Worm (Caenorhabditis elegans): ENCODE data around the gene nhr-41.

The nhr-41 gene

ce11 chrIV:1443514-1443913 is 57.5 kb downstream of the nhr-41 start:
- TF ChIP-seq ttx-3 (tag; optimal IDR thresholded peaks at IDR 0.05) (no peak), ceh-48 (tag; optimal IDR thresholded peaks at IDR 0.05) (peak; percentile 81)

ce11 chrIV:1443997-1444678 is 58.1 kb downstream of the nhr-41 start:
- TF ChIP-seq ets-4 (tag; optimal IDR thresholded peaks at IDR 0.05) (no peak), tbx-7 (tag; optimal IDR thresholded peaks at IDR 0.05) (no peak), zip-5 (tag; optimal IDR thresholded peaks at IDR 0.05) (no peak), C38D4.7 (GFP tag; optimal IDR thresholded peaks at IDR 0.05) (no peak), mec-3 (tag; optimal IDR thresholded peaks at IDR 0.05; ENCODE audit: borderline replicate concordance) (no peak), ceh-31 (tag; optimal IDR thresholded peaks at IDR 0.05) (no peak), C08G9.2 (tag; optimal IDR thresholded peaks at IDR 0.05) (no peak), fax-1 (tag; optimal IDR thresholded peaks at IDR 0.05) (no peak), che-1 (tag; optimal IDR thresholded peaks at IDR 0.05) (no peak), unc-3 (GFP tag; conservative IDR thresholded peaks at IDR 0.05) (no peak), unc-3 (tag; optimal IDR thresholded peaks at IDR 0.05) (no peak), eyg-1 (tag; optimal IDR thresholded peaks at IDR 0.05) (no peak), ttx-3 (tag; optimal IDR thresholded peaks at IDR 0.05) (no peak), odd-2 (tag; optimal IDR thresholded peaks at IDR 0.05) (no peak), tbx-2 (tag; optimal IDR thresholded peaks at IDR 0.05) (no peak), npax-4 (tag; optimal IDR thresholded peaks at IDR 0.05) (no peak), lin-11 (tag; optimal IDR thresholded peaks at IDR 0.05) (no peak), pha-2 (tag; optimal IDR thresholded peaks at IDR 0.05) (no peak), unc-86 (tag; optimal IDR thresholded peaks at IDR 0.05) (no peak), unc-55 (GFP tag; optimal IDR thresholded peaks at IDR 0.05) (no peak)

- TF ChIP-seq hlh-6 (tag; optimal IDR thresholded peaks at IDR 0.05): no peak
- no peak for TF ChIP-seq sox-4 (tag; optimal IDR thresholded peaks at IDR 0.05)
- no peak for TF ChIP-seq pqm-1 (tag; optimal IDR thresholded peaks at IDR 0.05)
- no peak for TF ChIP-seq npax-4 (tag; optimal IDR thresholded peaks at IDR 0.05)
- TF ChIP-seq unc-55 (GFP tag; optimal IDR thresholded peaks at IDR 0.05): no peak
- no peak for TF ChIP-seq ceh-34 (tag; optimal IDR thresholded peaks at IDR 0.05)
- TF ChIP-seq Y22D7AL.16 (tag; optimal IDR thresholded peaks at IDR 0.05): no peak
- no peak for TF ChIP-seq unc-86 (tag; optimal IDR thresholded peaks at IDR 0.05)
- TF ChIP-seq ceh-2 (tag; optimal IDR thresholded peaks at IDR 0.05): no peak
- TF ChIP-seq ama-1 (optimal IDR thresholded peaks at IDR 0.05): no peak
- no peak for TF ChIP-seq odd-2 (tag; optimal IDR thresholded peaks at IDR 0.05)
- TF ChIP-seq pros-1 (tag; optimal IDR thresholded peaks at IDR 0.05): no peak
- no peak for TF ChIP-seq ceh-45 (GFP tag; IDR thresholded peaks at IDR 0.05)
- TF ChIP-seq F13H6.1 (tag; optimal IDR thresholded peaks at IDR 0.05): no peak
- TF ChIP-seq mec-3 (tag; optimal IDR thresholded peaks at IDR 0.05; ENCODE audit: borderline replicate concordance): no peak
- TF ChIP-seq C38D4.7 (GFP tag; optimal IDR thresholded peaks at IDR 0.05): no peak
- TF ChIP-seq sox-2 (GFP tag; IDR thresholded peaks at IDR 0.05): no peak
- no peak for TF ChIP-seq madf-2 (tag; optimal IDR thresholded peaks at IDR 0.05)
- no peak for TF ChIP-seq unc-3 (GFP tag; conservative IDR thresholded peaks at IDR 0.05)
- no peak for TF ChIP-seq unc-3 (tag; optimal IDR thresholded peaks at IDR 0.05)
These were observed 59.9 kb downstream of the nhr-41 start, which contains the start of gene clp-7 for ce11 chrIV:1445920-1446319. clp-7 (minus strand) TSS chrIV:1445966.

All from whole organism, late embryonic.